Worm (Caenorhabditis elegans) whole organism, L3 larva: ENCODE data around the gene F28H7.7.

Source experiments
- R02D3.7 ChIP-seq: fragments of 150-350 bp; optimal IDR thresholded peaks from 2 replicates; lab custom pipeline; 2014; ENCODE audit warnings: missing biosample characterization, missing genetic modification characterization
- ZK546.5 ChIP-seq: sonication (generic microtip); optimal IDR thresholded peaks from 2 replicates; lab custom pipeline; 2017; ENCODE audit warnings: missing biosample characterization, missing genetic modification characterization
- aly-2 ChIP-seq: fragments of 150-350 bp; optimal IDR thresholded peaks from 2 replicates; lab custom pipeline; 2014; ENCODE audit warnings: missing biosample characterization, missing genetic modification characterization
- ceh-16 ChIP-seq: sonication (generic microtip); optimal IDR thresholded peaks from 2 replicates; lab custom pipeline; 2017; ENCODE audit warnings: missing biosample characterization, missing genetic modification characterization
- ceh-28 ChIP-seq: fragments of 150-350 bp; optimal IDR thresholded peaks from 2 replicates; lab custom pipeline; 2014; ENCODE audit warnings: missing biosample characterization, missing genetic modification reagents, missing genetic modification characterization
- daf-12 ChIP-seq: fragments of 150-350 bp; optimal IDR thresholded peaks from 2 replicates; lab custom pipeline; 2014; ENCODE audit warnings: missing biosample characterization, missing genetic modification reagents, missing genetic modification characterization
- egl-27 ChIP-seq: sonication (generic microtip); optimal IDR thresholded peaks from 4 replicates; lab custom pipeline; 2017; ENCODE audit warnings: missing biosample characterization, missing genetic modification reagents, missing genetic modification characterization
- egl-5 ChIP-seq: fragments of 150-350 bp; optimal IDR thresholded peaks from 2 replicates; lab custom pipeline; 2017; ENCODE audit warnings: missing biosample characterization, missing genetic modification reagents, missing genetic modification characterization, inconsistent platforms
- elt-1 ChIP-seq: fragments of 150-350 bp; optimal IDR thresholded peaks from 2 replicates; lab custom pipeline; 2014; ENCODE audit warnings: missing biosample characterization, missing genetic modification characterization
- elt-2 ChIP-seq: sonication (generic microtip); optimal IDR thresholded peaks from 2 replicates; lab custom pipeline; 2016; ENCODE audit warnings: missing genetic modification reagents, mild to moderate bottlenecking, missing genetic modification characterization, missing compliant biosample characterization
- elt-3 ChIP-seq, 3 experiments: fragments of 150-350 bp in 1 of 3; sonication (generic microtip) in 2 of 3; optimal IDR thresholded peaks; 2 replicates in 2 of 3; 4 replicates in 1 of 3; lab custom pipeline; 2014 to 2017; ENCODE audit warnings: missing biosample characterization in 3 of 3, missing genetic modification characterization in 3 of 3
- eor-1 ChIP-seq, 2 experiments: fragments of 150-350 bp; optimal IDR thresholded peaks; 2 replicates each; lab custom pipeline; 2014 to 2018; ENCODE audit warnings: missing biosample characterization in 2 of 2, missing genetic modification characterization in 2 of 2
- fkh-10 ChIP-seq: sonication (generic microtip); optimal IDR thresholded peaks from 2 replicates; lab custom pipeline; 2017; ENCODE audit warnings: missing biosample characterization, missing genetic modification reagents, missing genetic modification characterization
- fkh-2 ChIP-seq: fragments of 150-350 bp; optimal IDR thresholded peaks from 2 replicates; lab custom pipeline; 2014; ENCODE audit warnings: missing biosample characterization, missing genetic modification reagents, missing genetic modification characterization
- fos-1 ChIP-seq: fragments of 150-350 bp; optimal IDR thresholded peaks from 2 replicates; lab custom pipeline; 2014; ENCODE audit warnings: missing biosample characterization, missing genetic modification characterization
- hmg-11 ChIP-seq: sonication (generic microtip); optimal IDR thresholded peaks from 2 replicates; lab custom pipeline; 2016; ENCODE audit warnings: missing genetic modification characterization, missing compliant biosample characterization
- jun-1 ChIP-seq: fragments of 150-350 bp; optimal IDR thresholded peaks from 2 replicates; lab custom pipeline; 2014; ENCODE audit warnings: missing biosample characterization, missing genetic modification reagents, missing genetic modification characterization
- lin-15B ChIP-seq: fragments of 150-350 bp; optimal IDR thresholded peaks from 2 replicates; lab custom pipeline; 2014; ENCODE audit warnings: missing biosample characterization, missing genetic modification characterization
- lin-39 ChIP-seq: fragments of 150-350 bp; optimal IDR thresholded peaks from 2 replicates; lab custom pipeline; 2018; ENCODE audit warnings: missing biosample characterization, missing genetic modification reagents, missing genetic modification characterization
- mdl-1 ChIP-seq: fragments of 150-350 bp; optimal IDR thresholded peaks from 2 replicates; lab custom pipeline; 2014; ENCODE audit warnings: missing biosample characterization, missing genetic modification characterization
- mml-1 ChIP-seq: fragments of 150-350 bp; sonication (generic microtip); optimal IDR thresholded peaks from 3 replicates; lab custom pipeline; 2014; ENCODE audit warnings: missing biosample characterization, missing genetic modification characterization
- nfya-1 ChIP-seq: sonication (generic microtip); optimal IDR thresholded peaks from 2 replicates; lab custom pipeline; 2017; ENCODE audit warnings: missing genetic modification characterization, mild to moderate bottlenecking, missing compliant biosample characterization, antibody characterized with exemption, moderate library complexity; ENCODE audit not compliant: insufficient read depth
- nhr-11 ChIP-seq: fragments of 150-350 bp; optimal IDR thresholded peaks from 2 replicates; lab custom pipeline; 2014; ENCODE audit warnings: missing biosample characterization, missing genetic modification characterization
- nhr-23 ChIP-seq: fragments of 150-350 bp; optimal IDR thresholded peaks from 2 replicates; lab custom pipeline; 2014; ENCODE audit warnings: missing biosample characterization, missing genetic modification reagents, missing genetic modification characterization
- nhr-237 ChIP-seq: fragments of 150-350 bp; optimal IDR thresholded peaks from 2 replicates; lab custom pipeline; 2014; ENCODE audit warnings: missing biosample characterization, missing genetic modification characterization
- nhr-25 ChIP-seq: sonication (generic microtip); optimal IDR thresholded peaks from 2 replicates; lab custom pipeline; 2017; ENCODE audit warnings: missing biosample characterization, missing genetic modification characterization
- nhr-28 ChIP-seq: fragments of 150-350 bp; optimal IDR thresholded peaks from 2 replicates; lab custom pipeline; 2014; ENCODE audit warnings: missing biosample characterization, missing genetic modification characterization
- nhr-43 ChIP-seq: sonication (generic microtip); optimal IDR thresholded peaks from 2 replicates; lab custom pipeline; 2016; ENCODE audit warnings: mild to moderate bottlenecking, missing genetic modification characterization, missing compliant biosample characterization; ENCODE audit not compliant: poor library complexity, severe bottlenecking
- nhr-67 ChIP-seq: fragments of 150-350 bp; optimal IDR thresholded peaks from 2 replicates; lab custom pipeline; 2014; ENCODE audit warnings: missing biosample characterization, missing genetic modification characterization
- pha-4 ChIP-seq: fragments of 150-350 bp; optimal IDR thresholded peaks from 2 replicates; lab custom pipeline; 2014; ENCODE audit warnings: missing biosample characterization, missing genetic modification reagents, missing genetic modification characterization
- pqm-1 ChIP-seq: fragments of 150-350 bp; optimal IDR thresholded peaks from 2 replicates; lab custom pipeline; 2017; ENCODE audit warnings: missing biosample characterization, missing genetic modification characterization, inconsistent platforms
- sea-2 ChIP-seq: fragments of 150-350 bp; sonication (generic microtip); optimal IDR thresholded peaks from 4 replicates; lab custom pipeline; 2014; ENCODE audit warnings: missing biosample characterization, missing genetic modification reagents, missing genetic modification characterization
- skn-1 ChIP-seq: fragments of 150-350 bp; optimal IDR thresholded peaks from 2 replicates; lab custom pipeline; 2014; ENCODE audit warnings: missing biosample characterization, missing genetic modification characterization
- tbx-2 ChIP-seq: sonication (generic microtip); optimal IDR thresholded peaks from 2 replicates; lab custom pipeline; 2016; ENCODE audit warnings: mild to moderate bottlenecking, missing genetic modification characterization, missing compliant biosample characterization
- unc-39 ChIP-seq: sonication (generic microtip); optimal IDR thresholded peaks from 4 replicates; lab custom pipeline; 2017; ENCODE audit warnings: missing biosample characterization, missing genetic modification characterization
- unc-62 ChIP-seq: fragments of 150-350 bp; sonication (generic microtip); optimal IDR thresholded peaks from 4 replicates; lab custom pipeline; 2014; ENCODE audit warnings: missing biosample characterization, missing genetic modification reagents, missing genetic modification characterization
- zag-1 ChIP-seq: fragments of 150-350 bp; optimal IDR thresholded peaks from 2 replicates; lab custom pipeline; 2014; ENCODE audit warnings: missing biosample characterization, missing genetic modification characterization
- ztf-11 ChIP-seq: fragments of 150-350 bp; optimal IDR thresholded peaks from 2 replicates; lab custom pipeline; 2014; ENCODE audit warnings: missing biosample characterization, missing genetic modification characterization

Gene F28H7.7

DNA sequence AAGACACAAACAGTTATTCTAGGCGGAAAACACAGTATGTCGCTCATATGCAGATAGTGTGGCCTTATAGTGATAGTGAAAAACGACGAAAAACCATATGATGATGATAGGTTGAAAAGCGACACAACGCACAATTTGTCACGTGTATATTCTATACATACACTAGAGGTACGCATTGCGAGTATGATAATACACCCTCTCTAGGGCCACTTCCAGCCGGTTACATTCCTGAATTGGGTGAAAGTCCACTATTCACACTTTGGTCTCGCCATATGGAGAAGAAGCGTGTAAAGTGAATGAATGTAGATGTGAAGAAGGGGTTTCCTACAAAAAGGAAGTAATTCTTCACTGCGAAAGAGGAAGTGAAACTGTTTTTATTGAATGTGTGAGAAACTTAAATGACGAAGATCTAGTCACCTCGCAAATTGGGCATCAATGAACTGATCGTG is 24.5 kb downstream of the F28H7.7 start (continued):
- TF ChIP-seq hmg-11 (no peak), ceh-16 (tag; lab: Kevin White, UChicago) (no peak), skn-1 (no peak), ZK546.5 (tag; lab: Kevin White, UChicago) (no peak), lin-15B (tag; lab: Kevin White, UChicago) (no peak), nhr-43 (tag; lab: Kevin White, UChicago) (no peak), fos-1 (tag; lab: Kevin White, UChicago) (no peak), nhr-67 (tag; lab: Kevin White, UChicago) (no peak), tbx-2 (tag; lab: Kevin White, UChicago) (no peak), sea-2 (GFP tag; lab: Kevin White, UChicago) (no peak), nhr-237 (tag; lab: Kevin White, UChicago) (no peak), fkh-2 (tag; lab: Kevin White, UChicago) (no peak), nhr-23 (tag; lab: Kevin White, UChicago) (peak; percentile 76), eor-1 (tag; optimal IDR thresholded peaks at IDR 0.05; lab: Kevin White, UChicago) (no peak), nhr-25 (peak; percentile 17)

ce11 chrV:10727651-10728050 is 26.3 kb downstream of the F28H7.7 start:
- no peak for TF ChIP-seq mdl-1 (tag; lab: Kevin White, UChicago)
- no peak for TF ChIP-seq aly-2
- peak; percentile 89 for TF ChIP-seq lin-39 (tag; lab: Kevin White, UChicago)
- TF ChIP-seq nhr-11 (tag; lab: Kevin White, UChicago): peak; percentile 72
- peak; percentile 61 for TF ChIP-seq nhr-23 (tag; lab: Kevin White, UChicago)
- no peak for TF ChIP-seq fkh-2 (tag; lab: Kevin White, UChicago)
- no peak for TF ChIP-seq mml-1 (tag; lab: Kevin White, UChicago)
- TF ChIP-seq nfya-1 (tag; lab: Kevin White, UChicago): peak; percentile 61
- TF ChIP-seq elt-3 (tag; optimal IDR thresholded peaks at IDR 0.05; lab: Kevin White, UChicago): no peak
- no peak for TF ChIP-seq ztf-11 (tag; lab: Kevin White, UChicago)
- TF ChIP-seq egl-5 (tag; lab: Kevin White, UChicago): peak; percentile 71
- peak; percentile 25 for TF ChIP-seq ceh-28 (tag; lab: Kevin White, UChicago)
- peak; percentile 39 for TF ChIP-seq nhr-43 (tag; lab: Kevin White, UChicago)
- peak; percentile 92 for TF ChIP-seq unc-62 (GFP tag; lab: Kevin White, UChicago)
- no peak for TF ChIP-seq nhr-237 (tag; lab: Kevin White, UChicago)

ce11 chrV:10726691-10727090 is 27.3 kb downstream of the F28H7.7 start:
- TF ChIP-seq pha-4 (peak; percentile 53), zag-1 (tag; lab: Kevin White, UChicago) (no peak), jun-1 (peak; percentile 41), nhr-23 (tag; lab: Kevin White, UChicago) (no peak), ceh-28 (tag; lab: Kevin White, UChicago) (no peak), nhr-67 (tag; lab: Kevin White, UChicago) (no peak), pqm-1 (tag; lab: Kevin White, UChicago) (peak; percentile 39), daf-12 (no peak), unc-62 (GFP tag; lab: Kevin White, UChicago) (no peak), elt-2 (peak; percentile 93), lin-15B (tag; lab: Kevin White, UChicago) (no peak), skn-1 (peak; percentile 10)
- TF ChIP-seq, all 47 proteins: peak for 5

ce11 chrV:10725424-10725951 is 28.5 kb downstream of the F28H7.7 start:
- no peak for TF ChIP-seq nhr-11 (tag; lab: Kevin White, UChicago)
- no peak for TF ChIP-seq unc-39 (tag; lab: Kevin White, UChicago)
- no peak for TF ChIP-seq elt-2
- no peak for TF ChIP-seq fkh-10 (GFP tag; lab: Kevin White, UChicago)
- TF ChIP-seq nhr-28: no peak
- no peak for TF ChIP-seq R02D3.7 (tag; lab: Kevin White, UChicago)
- no peak for TF ChIP-seq ceh-28 (tag; lab: Kevin White, UChicago)
- no peak for TF ChIP-seq elt-1
- TF ChIP-seq aly-2: no peak
- TF ChIP-seq mml-1 (tag; lab: Kevin White, UChicago): no peak
- no peak for TF ChIP-seq daf-12
- TF ChIP-seq skn-1: no peak
- TF ChIP-seq nhr-25: no peak
- no peak for TF ChIP-seq egl-27
